Worm (Caenorhabditis elegans): ENCODE results near the gene nlp-29.

nlp-29 gene

ce11 chrV:3945053-3945452, 39.2 kb upstream of the nlp-29 start, which contains the start of gene cyp-35B3:
Gene cyp-35B3, plus strand, starts transcription at chrV:3945353.
- TF ChIP-seq egrh-3 (GFP tag; IDR thresholded peaks at IDR 0.05): no peak
- TF ChIP-seq cebp-2 (GFP tag; IDR thresholded peaks at IDR 0.05): no peak
- no peak for TF ChIP-seq sea-2 (GFP tag; IDR thresholded peaks at IDR 0.05)
- no peak for TF ChIP-seq unc-130 (GFP tag; optimal IDR thresholded peaks at IDR 0.05)
- no peak for TF ChIP-seq him-1 (tag; optimal IDR thresholded peaks at IDR 0.05)
- TF ChIP-seq rpc-1 (optimal IDR thresholded peaks at IDR 0.05): no peak
- TF ChIP-seq rpc-1 (tag; optimal IDR thresholded peaks at IDR 0.05): no peak
- TF ChIP-seq ztf-22 (GFP tag; optimal IDR thresholded peaks at IDR 0.05): no peak
- no peak for TF ChIP-seq dpff-1 (tag; optimal IDR thresholded peaks at IDR 0.05)
- no peak for TF ChIP-seq hmg-20 (GFP tag; IDR thresholded peaks at IDR 0.05)
- TF ChIP-seq athp-1 (tag; optimal IDR thresholded peaks at IDR 0.05): no peak
- TF ChIP-seq Y79H2A.3 (GFP tag; conservative IDR thresholded peaks at IDR 0.05): no peak
- no peak for TF ChIP-seq hrde-1 (tag; optimal IDR thresholded peaks at IDR 0.05; ENCODE audit: borderline replicate concordance)
- TF ChIP-seq Y53G8AR.9 (GFP tag; conservative IDR thresholded peaks at IDR 0.05): no peak
- no peak for TF ChIP-seq bed-1 (GFP tag; IDR thresholded peaks at IDR 0.05)
- no peak for TF ChIP-seq T07F8.4 (tag; optimal IDR thresholded peaks at IDR 0.05)

ce11 chrV:3949723-3950122, 34.5 kb upstream of the nlp-29 start, which contains the start of gene dach-1:
Gene dach-1, plus strand, starts transcription at chrV:3950023.
- no peak for TF ChIP-seq lsy-27 (tag; optimal IDR thresholded peaks at IDR 0.05; ENCODE audit: borderline replicate concordance, insufficient read depth)
- TF ChIP-seq chd-7 (tag; optimal IDR thresholded peaks at IDR 0.05): no peak
- no peak for TF ChIP-seq ztf-6 (GFP tag; IDR thresholded peaks at IDR 0.05)
- TF ChIP-seq aptf-2 (GFP tag; conservative IDR thresholded peaks at IDR 0.05): no peak
- TF ChIP-seq Y79H2A.3 (GFP tag; conservative IDR thresholded peaks at IDR 0.05): no peak
- no peak for TF ChIP-seq gei-17 (GFP tag; optimal IDR thresholded peaks at IDR 0.05)
- no peak for TF ChIP-seq K11D2.4 (GFP tag; IDR thresholded peaks at IDR 0.05)
- no peak for TF ChIP-seq B0336.3 (GFP tag; IDR thresholded peaks at IDR 0.05)
- TF ChIP-seq bed-1 (GFP tag; IDR thresholded peaks at IDR 0.05): no peak
- no peak for TF ChIP-seq lin-40 (tag; optimal IDR thresholded peaks at IDR 0.05)
- TF ChIP-seq nhr-179 (tag; optimal IDR thresholded peaks at IDR 0.05): no peak
- TF ChIP-seq ztf-22 (GFP tag; optimal IDR thresholded peaks at IDR 0.05): no peak
- TF ChIP-seq atf-7 (tag; optimal IDR thresholded peaks at IDR 0.05): no peak
- no peak for TF ChIP-seq unc-62 (GFP tag; optimal IDR thresholded peaks at IDR 0.05)
- TF ChIP-seq F37B4.10 (GFP tag; IDR thresholded peaks at IDR 0.05): no peak
- TF ChIP-seq tbx-9 (tag; optimal IDR thresholded peaks at IDR 0.05; ENCODE audit: borderline replicate concordance): no peak
- TF ChIP-seq nhr-90 (tag; optimal IDR thresholded peaks at IDR 0.05): no peak

ce11 chrV:3953739-3954138, 30.5 kb upstream of the nlp-29 start, which contains the start of gene str-247:
Gene str-247, plus strand, starts transcription at chrV:3954039.
- TF ChIP-seq nhr-120 (GFP tag; IDR thresholded peaks at IDR 0.05) (no peak), nfyb-1 (GFP tag; IDR thresholded peaks at IDR 0.05) (no peak), ceh-100 (GFP tag; IDR thresholded peaks at IDR 0.05) (no peak), snpc-3.4 (tag; optimal IDR thresholded peaks at IDR 0.05) (no peak), lin-40 (tag; optimal IDR thresholded peaks at IDR 0.05) (no peak), atf-7 (tag; optimal IDR thresholded peaks at IDR 0.05) (no peak), D2030.7 (GFP tag; IDR thresholded peaks at IDR 0.05) (no peak), die-1 (tag; optimal IDR thresholded peaks at IDR 0.05) (no peak), pha-4 (tag; optimal IDR thresholded peaks at IDR 0.05) (no peak), B0261.1 (tag; optimal IDR thresholded peaks at IDR 0.05) (no peak), dpl-1 (GFP tag; optimal IDR thresholded peaks at IDR 0.05) (no peak), madf-3 (GFP tag; IDR thresholded peaks at IDR 0.05) (no peak), sptf-2 (GFP tag; optimal IDR thresholded peaks at IDR 0.05) (no peak), mel-28 (tag; optimal IDR thresholded peaks at IDR 0.05; ENCODE audit: borderline replicate concordance) (no peak), cebp-2 (GFP tag; IDR thresholded peaks at IDR 0.05) (no peak), bed-2 (GFP tag; IDR thresholded peaks at IDR 0.05) (no peak), rec-8 (tag; optimal IDR thresholded peaks at IDR 0.05) (no peak), F57C9.4 (tag; optimal IDR thresholded peaks at IDR 0.05) (no peak), gei-17 (GFP tag; optimal IDR thresholded peaks at IDR 0.05) (no peak), ztf-28 (GFP tag; IDR thresholded peaks at IDR 0.05) (no peak)

Data from whole organism, young adult.